1 fruit fly cellular context compared by ENCODE assay signal in the genomic region with DNA sequence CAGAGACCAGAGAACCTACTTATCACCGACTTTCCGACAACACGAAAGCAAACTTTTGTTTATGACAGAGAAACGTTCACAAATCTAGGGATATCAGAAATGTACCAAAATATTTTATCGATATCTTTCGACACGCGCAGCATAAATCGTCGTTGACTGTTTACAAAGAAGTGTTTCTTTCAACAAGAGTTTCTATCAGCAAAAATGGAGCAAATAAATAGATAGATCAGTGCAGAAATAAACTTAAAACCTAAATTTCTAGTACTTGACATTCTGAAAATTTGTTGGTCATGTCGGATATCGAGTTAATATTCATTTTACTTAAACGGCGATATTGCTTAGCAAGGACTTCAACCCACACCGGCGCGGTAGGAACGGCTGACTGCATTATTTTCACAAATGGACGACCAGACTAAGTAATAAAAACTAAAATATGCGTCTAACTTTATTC.
A peak's percentile ranks its signal among the peaks of the same experiment; 100 is the strongest.
TF ChIP-seq lines count a peak whose summit lies in the region.

TSS of gene CG2225 (minus strand) at position 51 of the 451 bp plus-strand sequence.

TF ChIP-seq in whole organism, embryonic, 481 proteins besides CTCF, POLR2A, EP300 and RAD21 (continued from another document):
- TF ChIP-seq CG10147 (GFP tag; optimal IDR thresholded peaks at IDR 0.05; lab: Kevin White, UChicago) (no peak), CG2678 (tag; optimal IDR thresholded peaks at IDR 0.05; lab: Kevin White, UChicago) (no peak), sim (GFP tag; IDR thresholded peaks at IDR 0.05; lab: Robert Waterston, UW) (no peak), CG31388 (GFP tag; optimal IDR thresholded peaks at IDR 0.05; lab: Kevin White, UChicago) (no peak), Sry-δ (GFP tag; optimal IDR thresholded peaks at IDR 0.05; lab: Kevin White, UChicago) (peak; percentile 82), CG13894 (tag; optimal IDR thresholded peaks at IDR 0.05; lab: Kevin White, UChicago) (peak; percentile 22), CG11723 (GFP tag; optimal IDR thresholded peaks at IDR 0.05; lab: Kevin White, UChicago) (no peak), otp (GFP tag; IDR thresholded peaks at IDR 0.05; lab: Robert Waterston, UW) (no peak), CG17568 (GFP tag; optimal IDR thresholded peaks at IDR 0.05; lab: Kevin White, UChicago) (no peak), dan (GFP tag; IDR thresholded peaks at IDR 0.05; lab: Robert Waterston, UW) (no peak), CG7271 (tag; optimal IDR thresholded peaks at IDR 0.05; lab: Kevin White, UChicago) (no peak), CG2199 (GFP tag; IDR thresholded peaks at IDR 0.05; lab: Robert Waterston, UW) (peak; percentile 77; the same call in 1 of the 3 replicates), CG33557 (GFP tag; optimal IDR thresholded peaks at IDR 0.05; lab: Kevin White, UChicago) (no peak), kay (GFP tag; optimal IDR thresholded peaks at IDR 0.05; lab: Kevin White, UChicago) (no peak), CG1792 (GFP tag; optimal IDR thresholded peaks at IDR 0.05; lab: Kevin White, UChicago) (no peak), Dll (GFP tag; IDR thresholded peaks at IDR 0.05; lab: Robert Waterston, UW; ENCODE audit: partially characterized antibody) (peak; percentile 68), CG31224 (GFP tag; IDR thresholded peaks at IDR 0.05; lab: Robert Waterston, UW) (no peak), CG13123 (GFP tag; optimal IDR thresholded peaks at IDR 0.05; lab: Kevin White, UChicago) (no peak), trem (tag; optimal IDR thresholded peaks at IDR 0.05; lab: Kevin White, UChicago) (no peak), Dfd (GFP tag; optimal IDR thresholded peaks at IDR 0.05; lab: Kevin White, UChicago) (no peak), CG6791 (GFP tag; IDR thresholded peaks at IDR 0.05; lab: Robert Waterston, UW; ENCODE audit: partially characterized antibody) (0 out of 3 replicates have a peak, but pooled peaks have one; percentile 54), tup (GFP tag; optimal IDR thresholded peaks at IDR 0.05; lab: Kevin White, UChicago) (no peak), CG32767 (GFP tag; IDR thresholded peaks at IDR 0.05; lab: Robert Waterston, UW) (no peak), zf30C (GFP tag; optimal IDR thresholded peaks at IDR 0.05; lab: Kevin White, UChicago) (no peak), CG3065 (GFP tag; optimal IDR thresholded peaks at IDR 0.05; lab: Kevin White, UChicago) (no peak), Stat92E (GFP tag; optimal IDR thresholded peaks at IDR 0.05; lab: Kevin White, UChicago) (no peak), br (optimal IDR thresholded peaks at IDR 0.05; lab: Kevin White, UChicago) (no peak), CG17328 (GFP tag; IDR thresholded peaks at IDR 0.05; lab: Robert Waterston, UW) (no peak), insv (GFP tag; optimal IDR thresholded peaks at IDR 0.05; lab: Kevin White, UChicago) (no peak), CG10366 (GFP tag; IDR thresholded peaks at IDR 0.05; lab: Robert Waterston, UW) (no peak), CG7963 (GFP tag; IDR thresholded peaks at IDR 0.05; lab: Robert Waterston, UW; ENCODE audit: partially characterized antibody) (0 out of 3 replicates have a peak, but pooled peaks have one; percentile 37), CG4328 (GFP tag; optimal IDR thresholded peaks at IDR 0.05; lab: Kevin White, UChicago) (no peak), CG8765 (GFP tag; IDR thresholded peaks at IDR 0.05; lab: Robert Waterston, UW) (no peak), CG12236 (GFP tag; optimal IDR thresholded peaks at IDR 0.05; lab: Kevin White, UChicago) (no peak), CG6813 (GFP tag; optimal IDR thresholded peaks at IDR 0.05; lab: Kevin White, UChicago) (no peak), Trl (optimal IDR thresholded peaks at IDR 0.05; lab: Kevin White, UChicago) (no peak), Trl (GFP tag; optimal IDR thresholded peaks at IDR 0.05; lab: Kevin White, UChicago) (no peak), gsb (GFP tag; IDR thresholded peaks at IDR 0.05; lab: Robert Waterston, UW) (no peak), knrl (GFP tag; IDR thresholded peaks at IDR 0.05; lab: Robert Waterston, UW; ENCODE audit: partially characterized antibody) (peak; percentile 74), YL-1 (GFP tag; optimal IDR thresholded peaks at IDR 0.05; lab: Kevin White, UChicago) (peak; percentile 34), CG14667 (GFP tag; IDR thresholded peaks at IDR 0.05; lab: Robert Waterston, UW) (no peak), abd-A (tag; optimal IDR thresholded peaks at IDR 0.05; lab: Kevin White, UChicago) (peak; percentile 13), pnt (GFP tag; optimal IDR thresholded peaks at IDR 0.05; lab: Kevin White, UChicago) (no peak), CG15601 (tag; optimal IDR thresholded peaks at IDR 0.05; lab: Kevin White, UChicago) (no peak), gfzf (GFP tag; optimal IDR thresholded peaks at IDR 0.05; lab: Kevin White, UChicago) (peak; percentile 49), CG10462 (GFP tag; optimal IDR thresholded peaks at IDR 0.05; lab: Kevin White, UChicago) (no peak), ERR (GFP tag; optimal IDR thresholded peaks at IDR 0.05; lab: Kevin White, UChicago) (no peak), gt (GFP tag; IDR thresholded peaks at IDR 0.05; lab: Robert Waterston, UW) (no peak), Atf6 (GFP tag; IDR thresholded peaks at IDR 0.05; lab: Robert Waterston, UW) (no peak), D19B (GFP tag; optimal IDR thresholded peaks at IDR 0.05; lab: Kevin White, UChicago) (no peak), exex (tag; optimal IDR thresholded peaks at IDR 0.05; lab: Kevin White, UChicago) (no peak), wor (GFP tag; IDR thresholded peaks at IDR 0.05; lab: Robert Waterston, UW) (no peak), Xbp1 (GFP tag; optimal IDR thresholded peaks at IDR 0.05; lab: Kevin White, UChicago) (no peak), twi (tag; optimal IDR thresholded peaks at IDR 0.05; lab: Kevin White, UChicago) (no peak), CG1233 (GFP tag; optimal IDR thresholded peaks at IDR 0.05; lab: Kevin White, UChicago) (no peak), CG17612 (GFP tag; IDR thresholded peaks at IDR 0.05; lab: Robert Waterston, UW) (no peak), CG15514 (GFP tag; optimal IDR thresholded peaks at IDR 0.05; lab: Kevin White, UChicago) (peak; percentile 58), PHDP (tag; optimal IDR thresholded peaks at IDR 0.05; lab: Kevin White, UChicago) (no peak), Dref (GFP tag; IDR thresholded peaks at IDR 0.05; lab: Robert Waterston, UW) (peak; percentile 57), croc (GFP tag; conservative IDR thresholded peaks at IDR 0.05; lab: Robert Waterston, UW) (no peak), Doc3 (GFP tag; IDR thresholded peaks at IDR 0.05; lab: Robert Waterston, UW; ENCODE audit: partially characterized antibody) (0 out of 3 replicates have a peak, but pooled peaks have one; percentile 55), sc (optimal IDR thresholded peaks at IDR 0.05; lab: Kevin White, UChicago) (no peak), sc (GFP tag; optimal IDR thresholded peaks at IDR 0.05; lab: Kevin White, UChicago) (no peak), CG2120 (GFP tag; optimal IDR thresholded peaks at IDR 0.05; lab: Kevin White, UChicago) (no peak), CG31365 (tag; optimal IDR thresholded peaks at IDR 0.05; lab: Kevin White, UChicago) (no peak), Mrtf (GFP tag; IDR thresholded peaks at IDR 0.05; lab: Robert Waterston, UW) (no peak), CG34376 (GFP tag; optimal IDR thresholded peaks at IDR 0.05; lab: Kevin White, UChicago) (no peak), CG12219 (GFP tag; optimal IDR thresholded peaks at IDR 0.05; lab: Kevin White, UChicago) (no peak), CG34224 (GFP tag; IDR thresholded peaks at IDR 0.05; lab: Robert Waterston, UW; ENCODE audit: partially characterized antibody) (peak; percentile 77), sd (tag; optimal IDR thresholded peaks at IDR 0.05; lab: Kevin White, UChicago) (peak; percentile 9), CG7839 (tag; optimal IDR thresholded peaks at IDR 0.05; lab: Kevin White, UChicago) (no peak), gcm2 (GFP tag; optimal IDR thresholded peaks at IDR 0.05; lab: Kevin White, UChicago) (no peak), grn (GFP tag; optimal IDR thresholded peaks at IDR 0.05; lab: Kevin White, UChicago) (no peak)
